Fruit fly (Drosophila melanogaster) S2 (cell line): Measurements from ENCODE around the gene CG11369.

Source experiments
- CG8478 ChIP-seq: fragments of >200 bp; optimal IDR thresholded peaks from 2 replicates; lab custom pipeline; 2018
- CTCF ChIP-seq, 2 experiments: fragments of >200 bp; optimal IDR thresholded peaks; 2 replicates each; lab custom pipeline; 2018

DNA sequence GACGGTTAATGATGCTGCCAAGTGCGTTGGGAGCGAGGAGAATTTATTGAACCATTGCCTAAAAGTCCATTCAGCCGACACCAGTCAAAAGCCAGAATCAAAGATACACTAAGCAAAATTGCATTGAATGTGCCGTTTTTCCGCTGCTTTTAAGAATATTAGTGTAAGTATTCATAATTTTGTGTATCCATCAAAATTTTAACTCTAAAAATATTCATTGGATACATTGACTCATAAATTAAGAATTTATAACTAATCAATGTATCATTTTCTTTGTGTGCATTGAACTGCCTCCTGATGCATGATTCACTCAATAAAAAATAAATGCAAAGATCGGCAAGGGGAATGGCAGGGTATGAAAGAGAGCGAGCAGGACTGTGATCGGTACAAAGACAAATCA, 15.4 kb upstream of the CG11369 start:
- TF ChIP-seq CTCF (optimal IDR thresholded peaks at IDR 0.05; lab: Kevin White, UChicago) = no peak
- TF ChIP-seq CG8478 (lab: Kevin White, UChicago) = no peak
